Worm (Caenorhabditis elegans): ENCODE data around the gene phf-33.

Gene phf-33

DNA sequence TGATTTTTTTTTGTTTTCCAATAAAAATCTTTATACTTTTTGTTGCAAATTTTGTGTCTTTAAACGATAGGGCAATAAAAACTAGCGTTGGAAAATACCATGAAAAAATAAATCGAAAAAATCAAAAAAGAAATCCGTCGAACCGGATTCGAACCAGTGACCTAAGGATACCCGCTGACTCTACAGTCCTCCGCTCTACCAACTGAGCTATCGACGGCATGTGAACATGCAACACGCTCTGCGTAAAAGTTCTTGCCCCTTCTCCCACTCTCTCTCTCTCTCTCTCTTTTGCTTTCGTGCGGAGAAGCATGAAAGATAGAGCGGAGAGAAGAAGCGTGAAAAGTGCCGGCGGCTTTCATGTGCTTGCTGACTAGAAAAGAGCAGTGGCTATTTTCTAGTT, 14.2 kb downstream of the phf-33 start (continued):
- TF ChIP-seq hmg-20 (GFP tag; IDR thresholded peaks at IDR 0.05) (peak; percentile 35; the same call in 1 of the 2 replicates), attf-5 (GFP tag; optimal IDR thresholded peaks at IDR 0.05) (no peak), F23B12.7 (tag; optimal IDR thresholded peaks at IDR 0.05; ENCODE audit: insufficient read depth) (peak; percentile 72), B0261.1 (tag; optimal IDR thresholded peaks at IDR 0.05) (peak; percentile 97), mxl-1 (tag; optimal IDR thresholded peaks at IDR 0.05) (peak; percentile 78), aptf-2 (GFP tag; conservative IDR thresholded peaks at IDR 0.05) (0 out of 2 replicates have a peak, but pooled peaks have one; percentile 34), Y53F4B.3 (GFP tag; IDR thresholded peaks at IDR 0.05) (no peak), F10E7.11 (tag; optimal IDR thresholded peaks at IDR 0.05) (no peak), madf-6 (GFP tag; IDR thresholded peaks at IDR 0.05) (no peak; the same call in none of the 2 replicates), let-607 (tag; optimal IDR thresholded peaks at IDR 0.05) (peak; percentile 0 to 52), Y79H2A.3 (GFP tag; conservative IDR thresholded peaks at IDR 0.05) (no peak; the same call in 1 of the 2 replicates), madf-3 (GFP tag; IDR thresholded peaks at IDR 0.05) (no peak), madf-8 (GFP tag; conservative IDR thresholded peaks at IDR 0.05) (0 out of 2 replicates have a peak, but pooled peaks have one; percentile 21), ceh-40 (GFP tag; IDR thresholded peaks at IDR 0.05) (peak; percentile 66; the same call in 1 of the 2 replicates), T07F8.4 (tag; optimal IDR thresholded peaks at IDR 0.05) (peak; percentile 42), efl-1 (GFP tag; optimal IDR thresholded peaks at IDR 0.05) (no peak), egl-44 (GFP tag; IDR thresholded peaks at IDR 0.05) (peak; percentile 83), mel-28 (tag; optimal IDR thresholded peaks at IDR 0.05; ENCODE audit: borderline replicate concordance) (no peak), atf-7 (tag; optimal IDR thresholded peaks at IDR 0.05) (peak; percentile 55), sea-2 (GFP tag; IDR thresholded peaks at IDR 0.05) (0 out of 2 replicates have a peak, but pooled peaks have one; percentile 61), gei-17 (GFP tag; optimal IDR thresholded peaks at IDR 0.05) (peak; percentile 60), ekl-4 (GFP tag; IDR thresholded peaks at IDR 0.05) (peak; percentile 82), lir-1 (GFP tag; conservative IDR thresholded peaks at IDR 0.05) (peak; percentile 63; the same call in 1 of the 2 replicates), mes-4 (tag; optimal IDR thresholded peaks at IDR 0.05) (peak; percentile 67), rec-8 (tag; optimal IDR thresholded peaks at IDR 0.05) (peak; percentile 44 to 68), dox-1 (GFP tag; IDR thresholded peaks at IDR 0.05) (no peak; the same call in none of the 2 replicates), ama-1 (optimal IDR thresholded peaks at IDR 0.05) (no peak), ama-1 (GFP tag; optimal IDR thresholded peaks at IDR 0.05) (no peak), hrde-1 (tag; optimal IDR thresholded peaks at IDR 0.05; ENCODE audit: borderline replicate concordance) (peak; percentile 61), lin-26 (GFP tag; IDR thresholded peaks at IDR 0.05) (peak; percentile 92), egrh-3 (GFP tag; IDR thresholded peaks at IDR 0.05) (peak; percentile 53), F52B5.7 (tag; optimal IDR thresholded peaks at IDR 0.05) (peak; percentile 68), let-526 (GFP tag; IDR thresholded peaks at IDR 0.05) (0 out of 2 replicates have a peak, but pooled peaks have one; percentile 49), nfya-1 (tag; optimal IDR thresholded peaks at IDR 0.05; ENCODE audit: borderline replicate concordance, insufficient read depth) (no peak), bed-1 (GFP tag; IDR thresholded peaks at IDR 0.05) (no peak), B0035.1 (tag; optimal IDR thresholded peaks at IDR 0.05) (peak; percentile 53), tbx-9 (tag; optimal IDR thresholded peaks at IDR 0.05; ENCODE audit: borderline replicate concordance) (no peak), F39B2.1 (GFP tag; IDR thresholded peaks at IDR 0.05) (0 out of 2 replicates have a peak, but pooled peaks have one; percentile 54), hmg-1.2 (GFP tag; IDR thresholded peaks at IDR 0.05) (peak; percentile 83), unc-130 (GFP tag; optimal IDR thresholded peaks at IDR 0.05) (peak; percentile 30)
